Fruit fly (Drosophila melanogaster): ENCODE results near the gene CG11583.

DNA sequence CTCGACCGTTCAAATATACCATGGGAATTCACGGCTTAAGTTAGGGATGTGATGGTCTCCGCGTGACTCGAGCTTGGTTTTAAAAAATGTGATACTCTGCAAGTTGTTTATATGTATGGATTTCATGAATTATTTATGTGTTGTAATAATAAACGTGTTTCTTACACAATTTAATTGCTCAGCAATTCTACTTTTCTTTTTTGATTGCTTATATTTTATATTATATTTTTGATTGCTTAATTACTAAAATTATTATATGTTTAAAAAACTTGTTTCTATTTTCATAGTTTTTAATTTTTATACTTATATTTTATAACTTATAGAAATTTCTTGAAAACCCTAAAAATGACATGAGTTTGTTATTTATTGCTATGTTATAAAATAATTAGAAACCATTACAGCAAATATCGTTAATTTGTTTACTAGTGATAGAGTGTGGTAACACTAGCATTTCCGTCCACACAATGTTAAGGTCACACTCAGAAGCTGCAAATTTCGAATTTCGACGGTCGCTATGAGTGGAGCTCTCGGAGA lies 28.2 kb downstream of the CG11583 start, which contains the start of the genes ago and CG1265:
- TF ChIP-seq Sin3A (optimal IDR thresholded peaks at IDR 0.05) (peak; percentile 30), ttk (optimal IDR thresholded peaks at IDR 0.05) (no peak), h (optimal IDR thresholded peaks at IDR 0.05) (no peak), insv (optimal IDR thresholded peaks at IDR 0.05) (no peak)

All from Kc167 (cell line).